Fruit fly (Drosophila melanogaster) whole organism, wandering third instar larva: ENCODE measurements around the gene TTLL3B.

Experiments
- Abd-B ChIP-seq: fragments of >200 bp; optimal IDR thresholded peaks from 2 replicates; lab custom pipeline; 2017; ENCODE audit warnings: missing biosample characterization, missing genetic modification characterization
- CG9705 ChIP-seq: fragments of 200-800 bp; sonication (Bioruptor generic); optimal IDR thresholded peaks from 2 replicates; lab custom pipeline; 2018; ENCODE audit warnings: missing biosample characterization, mild to moderate bottlenecking, missing genetic modification characterization
- br ChIP-seq: fragments of 200-800 bp; sonication (Bioruptor generic); optimal IDR thresholded peaks from 2 replicates; lab custom pipeline; 2016; ENCODE audit warnings: missing biosample characterization, missing genetic modification characterization
- brk ChIP-seq: fragments of 200-800 bp; sonication (Bioruptor generic); optimal IDR thresholded peaks from 2 replicates; lab custom pipeline; 2016; ENCODE audit warnings: missing biosample characterization, mild to moderate bottlenecking, missing genetic modification characterization
- foxo ChIP-seq, 2 experiments: fragments of 200-800 bp; sonication (Bioruptor generic); optimal IDR thresholded peaks; 2 replicates in 1 of 2; 3 replicates in 1 of 2; lab custom pipeline; 2016 to 2017; ENCODE audit warnings: missing biosample characterization in 2 of 2, missing genetic modification characterization in 2 of 2
- h ChIP-seq: fragments of 200-800 bp; sonication (Bioruptor generic); optimal IDR thresholded peaks from 3 replicates; lab custom pipeline; 2016; ENCODE audit warnings: missing biosample characterization, mild to moderate bottlenecking, missing genetic modification characterization
- psq ChIP-seq: fragments of 200-800 bp; sonication (Bioruptor generic); optimal IDR thresholded peaks from 3 replicates; lab custom pipeline; 2017; ENCODE audit warnings: missing biosample characterization, mild to moderate bottlenecking, missing genetic modification characterization, moderate library complexity
- usp ChIP-seq: fragments of >200 bp; optimal IDR thresholded peaks from 2 replicates; lab custom pipeline; 2017; ENCODE audit warnings: missing biosample characterization, missing genetic modification characterization

dm6 chr2L:6723750-6724503 lies 8.7 kb upstream of the TTLL3B start, which contains the start of gene Liprin-alpha:
- TF ChIP-seq CG9705 (GFP tag; lab: Kevin White, UChicago) (no peak), usp (GFP tag; lab: Kevin White, UChicago) (no peak), Abd-B (GFP tag; lab: Kevin White, UChicago) (peak; percentile 25), psq (GFP tag; lab: Kevin White, UChicago) (no peak), foxo (GFP tag; optimal IDR thresholded peaks at IDR 0.05; lab: Kevin White, UChicago) (no peak), h (no peak), brk (GFP tag; lab: Kevin White, UChicago) (no peak), br (GFP tag; lab: Kevin White, UChicago) (no peak)
